Fruit fly (Drosophila melanogaster): Measurements from ENCODE around the gene Naa60.

dm6 chr3L:9697527-9697883 lies 29.2 kb upstream of the Naa60 start:
- TF ChIP-seq gl (tag; optimal IDR thresholded peaks at IDR 0.05) (no peak), EcR (GFP tag; optimal IDR thresholded peaks at IDR 0.05) (no peak), CG9948 (tag; optimal IDR thresholded peaks at IDR 0.05) (no peak)
